Fruit fly (Drosophila melanogaster): Measurements from ENCODE around the gene CG7906.

DNA sequence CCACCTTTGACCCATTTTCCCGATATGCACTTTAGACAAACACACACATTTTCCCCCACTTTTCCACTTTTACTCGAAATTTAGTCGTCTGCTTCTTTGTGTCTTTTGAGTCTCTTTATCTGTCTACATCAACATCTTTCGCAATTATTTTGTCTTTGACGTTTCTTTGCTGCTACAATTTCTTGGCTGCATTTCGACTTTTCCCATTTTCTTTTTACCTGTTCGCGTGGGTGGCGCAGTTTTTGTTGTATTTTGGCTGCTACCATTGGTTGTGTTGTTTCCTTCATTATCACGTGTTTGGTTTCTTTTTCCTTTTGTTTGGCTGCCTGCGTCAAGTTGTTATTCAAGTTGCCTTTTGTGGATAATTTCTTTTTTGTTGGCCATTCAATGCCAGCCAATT lies 24.8 kb upstream of the CG7906 start:
- TF ChIP-seq h (optimal IDR thresholded peaks at IDR 0.05) (no peak), psq (optimal IDR thresholded peaks at IDR 0.05) (no peak), insv (optimal IDR thresholded peaks at IDR 0.05) (no peak), Myc (optimal IDR thresholded peaks at IDR 0.05) (no peak), ttk (optimal IDR thresholded peaks at IDR 0.05) (no peak), Sin3A (optimal IDR thresholded peaks at IDR 0.05) (no peak)
